ENCODE assay signal across 3 fruit fly cellular contexts in genomic region chrX:2208641-2209241, dm6.
TF ChIP-seq lines count a peak whose summit lies in the region.

No protein-coding gene starts in this region.

- no peak for TF ChIP-seq CTCF in whole organism, embryonic (GFP tag; optimal IDR thresholded peaks at IDR 0.05; lab: Kevin White, UChicago)

TF ChIP-seq in whole organism, embryonic, 481 proteins besides CTCF, POLR2A, EP300 and RAD21 (continues in another document):
- no peak for TF ChIP-seq z (GFP tag; IDR thresholded peaks at IDR 0.05; lab: Robert Waterston, UW)
- no peak for TF ChIP-seq shn (GFP tag; optimal IDR thresholded peaks at IDR 0.05; lab: Kevin White, UChicago)
- TF ChIP-seq CG17912 (GFP tag; optimal IDR thresholded peaks at IDR 0.05; lab: Kevin White, UChicago): no peak
- peak; percentile 42 for TF ChIP-seq slbo (GFP tag; IDR thresholded peaks at IDR 0.05; lab: Robert Waterston, UW)
- TF ChIP-seq CG13123 (GFP tag; optimal IDR thresholded peaks at IDR 0.05; lab: Kevin White, UChicago): no peak
- no peak for TF ChIP-seq CG34376 (GFP tag; optimal IDR thresholded peaks at IDR 0.05; lab: Kevin White, UChicago)
- no peak for TF ChIP-seq Dfd (GFP tag; optimal IDR thresholded peaks at IDR 0.05; lab: Kevin White, UChicago)
- no peak for TF ChIP-seq NC2β (GFP tag; optimal IDR thresholded peaks at IDR 0.05; lab: Kevin White, UChicago)
- peak; percentile 38 for TF ChIP-seq CG11504 (tag; optimal IDR thresholded peaks at IDR 0.05; lab: Kevin White, UChicago)
- peak; percentile 22 for TF ChIP-seq CG18599 (GFP tag; optimal IDR thresholded peaks at IDR 0.05; lab: Kevin White, UChicago)
- TF ChIP-seq CG12942 (GFP tag; optimal IDR thresholded peaks at IDR 0.05; lab: Kevin White, UChicago): no peak
- peak; percentile 31 for TF ChIP-seq CG13424 (tag; optimal IDR thresholded peaks at IDR 0.05; lab: Kevin White, UChicago)
- no peak for TF ChIP-seq corto (GFP tag; optimal IDR thresholded peaks at IDR 0.05; lab: Kevin White, UChicago)
- TF ChIP-seq Pdp1 (GFP tag; optimal IDR thresholded peaks at IDR 0.05; lab: Kevin White, UChicago): peak in 1 of 2 experiments; percentile 16
- TF ChIP-seq CG9932 (GFP tag; IDR thresholded peaks at IDR 0.05; lab: Robert Waterston, UW): peak; percentile 59
- no peak for TF ChIP-seq unpg (GFP tag; optimal IDR thresholded peaks at IDR 0.05; lab: Kevin White, UChicago)
- TF ChIP-seq D19B (GFP tag; optimal IDR thresholded peaks at IDR 0.05; lab: Kevin White, UChicago): peak; percentile 8
- peak; percentile 35; the same call in 1 of the 2 replicates for TF ChIP-seq ssp (GFP tag; IDR thresholded peaks at IDR 0.05; lab: Robert Waterston, UW)
- TF ChIP-seq gem (tag; optimal IDR thresholded peaks at IDR 0.05; lab: Kevin White, UChicago): no peak
- TF ChIP-seq Gug (GFP tag; IDR thresholded peaks at IDR 0.05; lab: Robert Waterston, UW): peak; percentile 31; the same call in 2 of the 4 replicates
- TF ChIP-seq ems (GFP tag; optimal IDR thresholded peaks at IDR 0.05; lab: Kevin White, UChicago): no peak
- TF ChIP-seq gcm (GFP tag; optimal IDR thresholded peaks at IDR 0.05; lab: Kevin White, UChicago): no peak
- TF ChIP-seq Drgx (GFP tag; IDR thresholded peaks at IDR 0.05; lab: Robert Waterston, UW): peak; percentile 58; the same call in 1 of the 2 replicates
- no peak for TF ChIP-seq Optix (GFP tag; IDR thresholded peaks at IDR 0.05; lab: Robert Waterston, UW)
- TF ChIP-seq stwl (tag; optimal IDR thresholded peaks at IDR 0.05; lab: Kevin White, UChicago): no peak
- TF ChIP-seq CG4328 (GFP tag; optimal IDR thresholded peaks at IDR 0.05; lab: Kevin White, UChicago): no peak
- peak; percentile 35 for TF ChIP-seq Sox102F (GFP tag; optimal IDR thresholded peaks at IDR 0.05; lab: Kevin White, UChicago)
- TF ChIP-seq Aef1 (GFP tag; IDR thresholded peaks at IDR 0.05; lab: Robert Waterston, UW): peak; percentile 47; the same call in 2 of the 3 replicates
- no peak for TF ChIP-seq sd (tag; optimal IDR thresholded peaks at IDR 0.05; lab: Kevin White, UChicago)
- TF ChIP-seq hth (optimal IDR thresholded peaks at IDR 0.05; lab: Kevin White, UChicago): no peak
- TF ChIP-seq dysf (GFP tag; IDR thresholded peaks at IDR 0.05; lab: Robert Waterston, UW): peak; percentile 63; the same call in 2 of the 3 replicates

TF ChIP-seq in whole organism, prepupa, 60 proteins besides CTCF, POLR2A, EP300 and RAD21:
- TF ChIP-seq CG10631 (GFP tag; optimal IDR thresholded peaks at IDR 0.05; lab: Kevin White, UChicago) (no peak), CG6276 (GFP tag; optimal IDR thresholded peaks at IDR 0.05; lab: Kevin White, UChicago) (peak; percentile 49), eg (GFP tag; IDR thresholded peaks at IDR 0.05; lab: Robert Waterston, UW) (peak; percentile 56; the same call in 1 of the 3 replicates), svp (GFP tag; lab: Kevin White, UChicago) (peak; percentile 44), Eip75B (GFP tag; optimal IDR thresholded peaks at IDR 0.05; lab: Kevin White, UChicago) (no peak), CG32006 (GFP tag; optimal IDR thresholded peaks at IDR 0.05; lab: Kevin White, UChicago) (peak; percentile 46)

TF ChIP-seq in whole organism, pupa, 21 proteins besides CTCF, POLR2A, EP300 and RAD21:
- TF ChIP-seq CG4496 (GFP tag; IDR thresholded peaks at IDR 0.05; lab: Robert Waterston, UW) (peak; percentile 13; the same call in 1 of the 3 replicates), CG10348 (GFP tag; IDR thresholded peaks at IDR 0.05; lab: Robert Waterston, UW) (0 out of 2 replicates have a peak, but pooled peaks have one; percentile 39), Pif1A (GFP tag; optimal IDR thresholded peaks at IDR 0.05; lab: Kevin White, UChicago) (no peak), fd96Ca (GFP tag; IDR thresholded peaks at IDR 0.05; lab: Robert Waterston, UW) (peak; percentile 65; the same call in 2 of the 3 replicates), CG32121 (GFP tag; IDR thresholded peaks at IDR 0.05; lab: Robert Waterston, UW) (peak; percentile 34; the same call in 1 of the 2 replicates), CG13204 (GFP tag; optimal IDR thresholded peaks at IDR 0.05; lab: Kevin White, UChicago) (no peak)

Comparison
In these comparisons a context has a peak if more than half of its experiments do, and no peak if none do; other contexts are left out.
1. Of the 7 proteins assayed by ChIP-seq in both whole organism, embryonic and whole organism, prepupa: peak only in whole organism, embryonic: Gug and Sox102F; only in whole organism, prepupa: none; in both: none; in neither: 5.